Fruit fly (Drosophila melanogaster) whole organism, embryonic: ENCODE measurements around the gene LysD.

Source experiments
- Atf3 ChIP-seq: fragments of 200-800 bp; sonication (Bioruptor generic); optimal IDR thresholded peaks from 3 replicates; lab custom pipeline; 2016; ENCODE audit warnings: missing biosample characterization, missing genetic modification characterization
- BEAF-32 ChIP-seq: fragments of 200-800 bp; sonication (Bioruptor generic); optimal IDR thresholded peaks from 3 replicates; lab custom pipeline; 2017; ENCODE audit warnings: missing biosample characterization, missing genetic modification characterization, mild to moderate bottlenecking, moderate library complexity, missing genetic modification reagents
- CG10209 ChIP-seq: fragments of 200-800 bp; sonication (Bioruptor generic); optimal IDR thresholded peaks from 3 replicates; lab custom pipeline; 2017; ENCODE audit warnings: missing biosample characterization, mild to moderate bottlenecking, missing genetic modification characterization, missing genetic modification reagents
- CG10959 ChIP-seq: fragments of 200-800 bp; sonication (Bioruptor generic); IDR thresholded peaks from 2 replicates; pipeline ENCODE4 v1.3.6; 2022; ENCODE audit warnings: missing biosample characterization, missing genetic modification characterization
- CG10979 ChIP-seq: fragments of 200-800 bp; sonication (Bioruptor generic); optimal IDR thresholded peaks from 2 replicates; lab custom pipeline; 2018; ENCODE audit warnings: missing biosample characterization, mild to moderate bottlenecking, missing genetic modification characterization, moderate library complexity
- CG11093 ChIP-seq: fragments of 200-800 bp; sonication (Bioruptor generic); IDR thresholded peaks from 3 replicates; pipeline ENCODE4 v1.3.6; 2022; ENCODE audit warnings: missing biosample characterization, missing genetic modification characterization
- CG13287 ChIP-seq: fragments of 200-800 bp; sonication (Bioruptor generic); IDR thresholded peaks from 2 replicates; pipeline ENCODE4 v1.3.6; 2022; ENCODE audit warnings: missing biosample characterization, missing genetic modification characterization; ENCODE audit not compliant: partially characterized antibody
- CG13296 ChIP-seq: fragments of 200-800 bp; sonication (Bioruptor generic); optimal IDR thresholded peaks from 3 replicates; lab custom pipeline; 2018; ENCODE audit warnings: missing biosample characterization, mild to moderate bottlenecking, missing genetic modification characterization
- CG33557 ChIP-seq: fragments of 200-800 bp; sonication (Bioruptor generic); optimal IDR thresholded peaks from 2 replicates; lab custom pipeline; 2019; ENCODE audit warnings: missing biosample characterization, mild to moderate bottlenecking, missing genetic modification characterization, moderate library complexity
- CG34224 ChIP-seq: fragments of 200-800 bp; sonication (Bioruptor generic); IDR thresholded peaks from 3 replicates; pipeline ENCODE4 v1.3.6; 2022; ENCODE audit warnings: missing biosample characterization, missing genetic modification characterization; ENCODE audit not compliant: partially characterized antibody
- CG4282 ChIP-seq: fragments of 200-800 bp; sonication (Bioruptor generic); optimal IDR thresholded peaks from 2 replicates; lab custom pipeline; 2016; ENCODE audit warnings: missing biosample characterization, missing genetic modification characterization
- CG4854 ChIP-seq: fragments of 200-800 bp; sonication (Bioruptor generic); optimal IDR thresholded peaks from 2 replicates; lab custom pipeline; 2016; ENCODE audit warnings: missing biosample characterization, missing genetic modification characterization, inconsistent platforms
- CG6765 ChIP-seq: fragments of 200-800 bp; sonication (Bioruptor generic); optimal IDR thresholded peaks from 3 replicates; lab custom pipeline; 2017; ENCODE audit warnings: missing biosample characterization, mild to moderate bottlenecking, missing genetic modification characterization
- CG7556 ChIP-seq: fragments of 200-800 bp; sonication (Bioruptor generic); optimal IDR thresholded peaks from 2 replicates; lab custom pipeline; 2017; ENCODE audit warnings: missing biosample characterization, mild to moderate bottlenecking, missing genetic modification characterization
- CkIIα-i1 ChIP-seq: fragments of 200-800 bp; sonication (Bioruptor generic); IDR thresholded peaks from 2 replicates; pipeline ENCODE4 v1.3.6; 2022; ENCODE audit warnings: missing biosample characterization, missing genetic modification characterization
- D ChIP-seq, 2 experiments: fragments of 200-800 bp in 1 of 2; fragments of >200 bp in 1 of 2; sonication (Bioruptor generic) in 1 of 2; optimal IDR thresholded peaks; 2 replicates in 1 of 2; 3 replicates in 1 of 2; lab custom pipeline; 2017; ENCODE audit warnings: mild to moderate bottlenecking in 1 of 2, missing biosample characterization in 1 of 2, missing genetic modification characterization in 1 of 2, missing genetic modification reagents in 1 of 2
- Fer2 ChIP-seq: fragments of 200-800 bp; sonication (Bioruptor generic); optimal IDR thresholded peaks from 2 replicates; lab custom pipeline; 2018; ENCODE audit warnings: missing biosample characterization, mild to moderate bottlenecking, missing genetic modification characterization, moderate library complexity
- Fer3 ChIP-seq: fragments of 200-800 bp; sonication (Bioruptor generic); optimal IDR thresholded peaks from 2 replicates; lab custom pipeline; 2018; ENCODE audit warnings: missing biosample characterization, mild to moderate bottlenecking, missing genetic modification characterization, moderate library complexity
- Hey ChIP-seq: fragments of 200-800 bp; sonication (Bioruptor generic); optimal IDR thresholded peaks from 3 replicates; lab custom pipeline; 2018; ENCODE audit warnings: missing biosample characterization, mild to moderate bottlenecking, missing genetic modification characterization
- Hr3 ChIP-seq: fragments of 200-800 bp; sonication (Bioruptor generic); optimal IDR thresholded peaks from 3 replicates; lab custom pipeline; 2016; ENCODE audit warnings: missing biosample characterization, missing genetic modification characterization
- Lpt ChIP-seq: fragments of >200 bp; optimal IDR thresholded peaks from 2 replicates; lab custom pipeline; 2018; ENCODE audit warnings: missing biosample characterization, missing genetic modification characterization
- MBD-R2 ChIP-seq: fragments of 200-800 bp; sonication (Bioruptor generic); IDR thresholded peaks from 2 replicates; pipeline ENCODE4 v1.3.6; 2022; ENCODE audit warnings: missing biosample characterization, missing genetic modification characterization
- NC2α ChIP-seq: fragments of 200-800 bp; sonication (Bioruptor generic); optimal IDR thresholded peaks from 2 replicates; lab custom pipeline; 2016; ENCODE audit warnings: missing biosample characterization, missing genetic modification characterization
- Oli ChIP-seq: fragments of 200-800 bp; sonication (Bioruptor generic); optimal IDR thresholded peaks from 2 replicates; lab custom pipeline; 2018; ENCODE audit warnings: missing biosample characterization, mild to moderate bottlenecking, missing genetic modification characterization, moderate library complexity
- Side ChIP-seq: fragments of 200-800 bp; sonication (Bioruptor generic); optimal IDR thresholded peaks from 2 replicates; lab custom pipeline; 2016; ENCODE audit warnings: missing biosample characterization, missing genetic modification characterization
- Trl ChIP-seq, 3 experiments: fragments of >200 bp in 2 of 3; fragments of 200-800 bp in 1 of 3; sonication (Bioruptor generic) in 1 of 3; optimal IDR thresholded peaks; 2 replicates in 1 of 3; 3 replicates in 2 of 3; lab custom pipeline; 2016 to 2017; ENCODE audit warnings: missing biosample characterization in 1 of 3, missing genetic modification characterization in 1 of 3
- ac ChIP-seq: fragments of 200-800 bp; sonication (Bioruptor generic); optimal IDR thresholded peaks from 3 replicates; lab custom pipeline; 2017; ENCODE audit warnings: missing biosample characterization, mild to moderate bottlenecking, missing genetic modification characterization
- ase ChIP-seq: fragments of 200-800 bp; sonication (Bioruptor generic); IDR thresholded peaks from 3 replicates; pipeline ENCODE4 v1.3.6; 2022; ENCODE audit warnings: missing biosample characterization, missing genetic modification characterization
- ato ChIP-seq: fragments of 200-800 bp; sonication (Bioruptor generic); IDR thresholded peaks from 2 replicates; pipeline ENCODE4 v1.3.6; 2022; ENCODE audit warnings: missing biosample characterization, missing genetic modification characterization; ENCODE audit not compliant: partially characterized antibody
- cad ChIP-seq: fragments of >200 bp; optimal IDR thresholded peaks from 2 replicates; lab custom pipeline; 2017; ENCODE audit warnings: missing biosample characterization, missing genetic modification characterization
- chif ChIP-seq, 2 experiments: fragments of 200-800 bp; sonication (Bioruptor generic); optimal IDR thresholded peaks; 3 replicates each; lab custom pipeline; 2016; ENCODE audit warnings: missing biosample characterization in 2 of 2, missing genetic modification characterization in 2 of 2
- crol ChIP-seq: fragments of 200-800 bp; sonication (Bioruptor generic); IDR thresholded peaks from 2 replicates; pipeline ENCODE4 v1.3.6; 2022; ENCODE audit warnings: missing biosample characterization, missing genetic modification characterization
- danr ChIP-seq: fragments of 200-800 bp; sonication (Bioruptor generic); IDR thresholded peaks from 2 replicates; pipeline ENCODE4 v1.3.6; 2022; ENCODE audit warnings: missing biosample characterization, missing genetic modification characterization
- emc ChIP-seq: fragments of 200-800 bp; sonication (Bioruptor generic); optimal IDR thresholded peaks from 2 replicates; lab custom pipeline; 2016; ENCODE audit warnings: missing biosample characterization, missing genetic modification characterization
- ems ChIP-seq: fragments of 200-800 bp; sonication (Bioruptor generic); optimal IDR thresholded peaks from 3 replicates; lab custom pipeline; 2016; ENCODE audit warnings: missing biosample characterization, missing genetic modification characterization
- gce ChIP-seq: fragments of 200-800 bp; sonication (Bioruptor generic); IDR thresholded peaks from 3 replicates; pipeline ENCODE4 v1.3.6; 2022; ENCODE audit warnings: missing biosample characterization, missing genetic modification characterization
- jigr1 ChIP-seq: fragments of 200-800 bp; sonication (Bioruptor generic); IDR thresholded peaks from 3 replicates; pipeline ENCODE4 v1.3.6; 2022; ENCODE audit warnings: missing biosample characterization, missing genetic modification characterization
- ken ChIP-seq: fragments of 200-800 bp; sonication (Bioruptor generic); IDR thresholded peaks from 3 replicates; pipeline ENCODE4 v1.3.6; 2022; ENCODE audit warnings: missing biosample characterization, missing genetic modification characterization
- org-1 ChIP-seq: fragments of 200-800 bp; sonication (Bioruptor generic); optimal IDR thresholded peaks from 2 replicates; lab custom pipeline; 2017; ENCODE audit warnings: missing biosample characterization, missing genetic modification characterization
- pho ChIP-seq: fragments of 200-800 bp; sonication (Bioruptor generic); optimal IDR thresholded peaks from 2 replicates; lab custom pipeline; 2016; ENCODE audit warnings: missing biosample characterization, missing genetic modification characterization
- pita ChIP-seq: fragments of 200-800 bp; sonication (Bioruptor generic); optimal IDR thresholded peaks from 2 replicates; lab custom pipeline; 2017; ENCODE audit warnings: missing biosample characterization, mild to moderate bottlenecking, missing genetic modification characterization
- repo ChIP-seq: fragments of 200-800 bp; sonication (Bioruptor generic); optimal IDR thresholded peaks from 2 replicates; lab custom pipeline; 2016; ENCODE audit warnings: missing biosample characterization, missing genetic modification characterization
- run ChIP-seq: fragments of 200-800 bp; sonication (Bioruptor generic); optimal IDR thresholded peaks from 3 replicates; lab custom pipeline; 2018; ENCODE audit warnings: missing biosample characterization, mild to moderate bottlenecking, missing genetic modification characterization
- sens ChIP-seq: fragments of 200-800 bp; sonication (Bioruptor generic); peaks from one replicate; lab custom pipeline; 2016; ENCODE audit warnings: missing biosample characterization, missing genetic modification characterization
- sna ChIP-seq: fragments of 200-800 bp; sonication (Bioruptor generic); IDR thresholded peaks from 2 replicates; pipeline ENCODE4 v1.3.6; 2022; ENCODE audit warnings: missing biosample characterization, missing genetic modification characterization; ENCODE audit not compliant: partially characterized antibody
- tap ChIP-seq: fragments of 200-800 bp; optimal IDR thresholded peaks from 3 replicates; lab custom pipeline; 2019; ENCODE audit warnings: missing biosample characterization, mild to moderate bottlenecking, missing genetic modification characterization, moderate library complexity
- usp ChIP-seq: fragments of >200 bp; optimal IDR thresholded peaks from 2 replicates; lab custom pipeline; 2017; ENCODE audit warnings: missing biosample characterization, missing genetic modification characterization
- wdn ChIP-seq: fragments of 200-800 bp; sonication (Bioruptor generic); IDR thresholded peaks from 2 replicates; pipeline ENCODE4 v1.3.6; 2022; ENCODE audit warnings: missing biosample characterization, missing genetic modification characterization

LysD gene

dm6 chr3L:1204674-1205547 is 6.1 kb downstream of the LysD start, which contains the start of gene CG9119 (continued):
- TF ChIP-seq org-1 (GFP tag; lab: Kevin White, UChicago) (peak; percentile 80), Side (GFP tag; lab: Kevin White, UChicago) (peak; percentile 68), Lpt (GFP tag; lab: Kevin White, UChicago) (no peak), sens (GFP tag; lab: Kevin White, UChicago) (peak; percentile 90), MBD-R2 (GFP tag; lab: Robert Waterston, UW) (no peak), CG7556 (peak; percentile 78), Fer2 (tag; lab: Kevin White, UChicago) (peak; percentile 12), crol (GFP tag; lab: Robert Waterston, UW) (peak; percentile 72), CG10209 (peak; percentile 74), pho (peak; percentile 70), Hr3 (GFP tag; lab: Kevin White, UChicago) (peak; percentile 57), CG4282 (GFP tag; lab: Kevin White, UChicago) (peak; percentile 25), Hey (no peak), BEAF-32 (GFP tag; lab: Kevin White, UChicago) (no peak), NC2α (GFP tag; lab: Kevin White, UChicago) (peak; percentile 21), run (tag; lab: Kevin White, UChicago) (peak; percentile 69), jigr1 (GFP tag; lab: Robert Waterston, UW) (no peak), tap (tag; lab: Kevin White, UChicago) (peak; percentile 49), CkIIα-i1 (GFP tag; lab: Robert Waterston, UW) (no peak), usp (GFP tag; lab: Kevin White, UChicago) (no peak), chif (GFP tag; optimal IDR thresholded peaks at IDR 0.05; lab: Kevin White, UChicago) (peak; percentile 37 to 42), CG4854 (GFP tag; lab: Kevin White, UChicago) (no peak), repo (GFP tag; lab: Kevin White, UChicago) (no peak), pita (GFP tag; lab: Kevin White, UChicago) (no peak), sna (GFP tag; lab: Robert Waterston, UW) (no peak), D (optimal IDR thresholded peaks at IDR 0.05; lab: Kevin White, UChicago) (no peak), D (GFP tag; optimal IDR thresholded peaks at IDR 0.05; lab: Kevin White, UChicago) (peak; percentile 48), ase (GFP tag; lab: Robert Waterston, UW) (0 out of 3 replicates have a peak, but pooled peaks have one; percentile 11), CG11093 (GFP tag; lab: Robert Waterston, UW) (peak; percentile 51; the same call in 1 of the 3 replicates), emc (GFP tag; lab: Kevin White, UChicago) (peak; percentile 42), CG13296 (GFP tag; lab: Kevin White, UChicago) (peak; percentile 61), Fer3 (peak; percentile 47), Atf3 (GFP tag; lab: Kevin White, UChicago) (no peak), ac (GFP tag; lab: Kevin White, UChicago) (no peak), wdn (0 out of 2 replicates have a peak, but pooled peaks have one; percentile 47), CG10959 (0 out of 2 replicates have a peak, but pooled peaks have one; percentile 28), gce (GFP tag; lab: Robert Waterston, UW) (no peak), CG6765 (GFP tag; lab: Kevin White, UChicago) (peak; percentile 1), CG34224 (GFP tag; lab: Robert Waterston, UW) (no peak), danr (GFP tag; lab: Robert Waterston, UW) (0 out of 2 replicates have a peak, but pooled peaks have one; percentile 43), ems (GFP tag; lab: Kevin White, UChicago) (peak; percentile 35), CG10979 (tag; lab: Kevin White, UChicago) (peak; percentile 50), ato (no peak), CG33557 (GFP tag; lab: Kevin White, UChicago) (peak; percentile 75), cad (no peak), Trl (optimal IDR thresholded peaks at IDR 0.05; lab: Kevin White, UChicago) (no peak), Trl (GFP tag; optimal IDR thresholded peaks at IDR 0.05; lab: Kevin White, UChicago) (peak; percentile 55), CG13287 (GFP tag; lab: Robert Waterston, UW) (no peak), ken (no peak), Oli (tag; lab: Kevin White, UChicago) (peak; percentile 72)
